Worm (Caenorhabditis elegans): ENCODE measurements around the gene C03A3.1.

C03A3.1 gene

ce11 chrX:11257071-11257470 lies at the start of gene C03A3.1:
Gene C03A3.1 (plus strand): TSS chrX:11257361.
- no peak for TF ChIP-seq him-1 (tag; optimal IDR thresholded peaks at IDR 0.05)
- no peak for TF ChIP-seq W03F9.2 (tag; optimal IDR thresholded peaks at IDR 0.05)
- no peak for TF ChIP-seq dao-5 (tag; optimal IDR thresholded peaks at IDR 0.05)

ce11 chrX:11208788-11209187 lies 48.4 kb upstream of the C03A3.1 start, which contains the start of gene C34F6.5:
Gene C34F6.5 (minus strand): TSS chrX:11208888.
- TF ChIP-seq W03F9.2 (tag; optimal IDR thresholded peaks at IDR 0.05) (no peak), him-1 (tag; optimal IDR thresholded peaks at IDR 0.05) (no peak), dao-5 (tag; optimal IDR thresholded peaks at IDR 0.05) (no peak)

- no peak for TF ChIP-seq him-1 (tag; optimal IDR thresholded peaks at IDR 0.05)
- no peak for TF ChIP-seq dao-5 (tag; optimal IDR thresholded peaks at IDR 0.05)
- TF ChIP-seq W03F9.2 (tag; optimal IDR thresholded peaks at IDR 0.05), result no peak
Observed at ce11 chrX:11210417-11210816, 46.7 kb upstream of the C03A3.1 start.

- no peak for TF ChIP-seq W03F9.2 (tag; optimal IDR thresholded peaks at IDR 0.05)
- no peak for TF ChIP-seq him-1 (tag; optimal IDR thresholded peaks at IDR 0.05)
- no peak for TF ChIP-seq dao-5 (tag; optimal IDR thresholded peaks at IDR 0.05)
Observed at ce11 chrX:11211360-11211759, 45.8 kb upstream of the C03A3.1 start.

ce11 chrX:11215420-11216050 lies 41.6 kb upstream of the C03A3.1 start, which contains the start of the genes C34F6.7 and idh-2:
Gene C34F6.7 (minus strand): TSS chrX:11215470.
Gene idh-2 (plus strand): TSS chrX:11216000.
- no peak for TF ChIP-seq him-1 (tag; optimal IDR thresholded peaks at IDR 0.05)
- peak; percentile 18 for TF ChIP-seq W03F9.2 (tag; optimal IDR thresholded peaks at IDR 0.05)

- TF ChIP-seq him-1 (tag; optimal IDR thresholded peaks at IDR 0.05) (no peak), dao-5 (tag; optimal IDR thresholded peaks at IDR 0.05) (no peak), W03F9.2 (tag; optimal IDR thresholded peaks at IDR 0.05) (no peak)
Observed at ce11 chrX:11222597-11223218, 34.5 kb upstream of the C03A3.1 start, which contains the start of gene C34F6.9. Gene C34F6.9 (minus strand): TSS chrX:11222647.

ce11 chrX:11226595-11226994 lies 30.6 kb upstream of the C03A3.1 start, which contains the start of gene C34F6.12:
Gene C34F6.12 (minus strand): TSS chrX:11226695.
- TF ChIP-seq dao-5 (tag; optimal IDR thresholded peaks at IDR 0.05) (no peak), him-1 (tag; optimal IDR thresholded peaks at IDR 0.05) (no peak), W03F9.2 (tag; optimal IDR thresholded peaks at IDR 0.05) (no peak)

- TF ChIP-seq dao-5 (tag; optimal IDR thresholded peaks at IDR 0.05), result no peak
Observed at ce11 chrX:11240585-11241115, 16.5 kb upstream of the C03A3.1 start, which contains the start of gene C34F6.10. Gene C34F6.10 (minus strand): TSS chrX:11240635.

ce11 chrX:11241479-11241878 lies 15.7 kb upstream of the C03A3.1 start:
- TF ChIP-seq him-1 (tag; optimal IDR thresholded peaks at IDR 0.05) (no peak), W03F9.2 (tag; optimal IDR thresholded peaks at IDR 0.05) (no peak), dao-5 (tag; optimal IDR thresholded peaks at IDR 0.05) (no peak)

- TF ChIP-seq him-1 (tag; optimal IDR thresholded peaks at IDR 0.05), result no peak
- no peak for TF ChIP-seq W03F9.2 (tag; optimal IDR thresholded peaks at IDR 0.05)
- TF ChIP-seq dao-5 (tag; optimal IDR thresholded peaks at IDR 0.05), result no peak
Observed at ce11 chrX:11243604-11244003, 13.6 kb upstream of the C03A3.1 start.

ce11 chrX:11245056-11245455 lies 12.1 kb upstream of the C03A3.1 start:
- TF ChIP-seq dao-5 (tag; optimal IDR thresholded peaks at IDR 0.05) (no peak), him-1 (tag; optimal IDR thresholded peaks at IDR 0.05) (no peak), W03F9.2 (tag; optimal IDR thresholded peaks at IDR 0.05) (no peak)

ce11 chrX:11248083-11248482 lies 9.1 kb upstream of the C03A3.1 start:
- TF ChIP-seq dao-5 (tag; optimal IDR thresholded peaks at IDR 0.05) (no peak), him-1 (tag; optimal IDR thresholded peaks at IDR 0.05) (no peak), W03F9.2 (tag; optimal IDR thresholded peaks at IDR 0.05) (no peak)

- TF ChIP-seq W03F9.2 (tag; optimal IDR thresholded peaks at IDR 0.05) (no peak), dao-5 (tag; optimal IDR thresholded peaks at IDR 0.05) (no peak), him-1 (tag; optimal IDR thresholded peaks at IDR 0.05) (no peak)
Observed at ce11 chrX:11249392-11249791, 7.8 kb upstream of the C03A3.1 start.

ce11 chrX:11250983-11251382 lies 6.2 kb upstream of the C03A3.1 start:
- TF ChIP-seq dao-5 (tag; optimal IDR thresholded peaks at IDR 0.05), result no peak
- no peak for TF ChIP-seq him-1 (tag; optimal IDR thresholded peaks at IDR 0.05)
- TF ChIP-seq W03F9.2 (tag; optimal IDR thresholded peaks at IDR 0.05), result no peak
